Comparison of ENCODE assay signal across 2 fruit fly cellular contexts in genomic region chr3R:9499238-9499637, dm6.
TF ChIP-seq lines count a peak whose summit lies in the region.

No protein-coding gene starts in this region.

TF ChIP-seq in whole organism, adult, 20 proteins besides CTCF, POLR2A, EP300 and RAD21:
- TF ChIP-seq bab1 (GFP tag; optimal IDR thresholded peaks at IDR 0.05; lab: Kevin White, UChicago) (no peak), CG33017 (tag; optimal IDR thresholded peaks at IDR 0.05; lab: Kevin White, UChicago) (no peak), CG12768 (GFP tag; optimal IDR thresholded peaks at IDR 0.05; lab: Kevin White, UChicago) (no peak), kay (GFP tag; lab: Kevin White, UChicago; ENCODE audit: borderline replicate concordance) (peak; percentile 92), ovo (GFP tag; optimal IDR thresholded peaks at IDR 0.05; lab: Kevin White, UChicago) (no peak)

TF ChIP-seq in whole organism, prepupa, 60 proteins besides CTCF, POLR2A, EP300 and RAD21:
- peak; percentile 65 for TF ChIP-seq svp (GFP tag; lab: Kevin White, UChicago)
- no peak for TF ChIP-seq fd59A (GFP tag; optimal IDR thresholded peaks at IDR 0.05; lab: Kevin White, UChicago)
TF ChIP-seq in whole organism, prepupa: peak in this region for 1.
